Worm (Caenorhabditis elegans) whole organism, L2 larva: Measurements from ENCODE around the gene fbxa-176.

Source experiments
- egl-27 ChIP-seq: sonication (generic microtip); optimal IDR thresholded peaks from 3 replicates; lab custom pipeline; 2017; ENCODE audit warnings: missing biosample characterization, missing genetic modification reagents, missing genetic modification characterization
- elt-1 ChIP-seq: fragments of 150-350 bp; optimal IDR thresholded peaks from 2 replicates; lab custom pipeline; 2014; ENCODE audit warnings: missing biosample characterization, missing genetic modification characterization
- elt-3 ChIP-seq: sonication (generic microtip); optimal IDR thresholded peaks from 2 replicates; lab custom pipeline; 2017; ENCODE audit warnings: missing biosample characterization, missing genetic modification characterization
- lin-39 ChIP-seq: fragments of 150-350 bp; optimal IDR thresholded peaks from 2 replicates; lab custom pipeline; 2014; ENCODE audit warnings: missing biosample characterization, missing genetic modification reagents, missing genetic modification characterization
- lsy-2 ChIP-seq, 2 experiments: fragments of 150-350 bp in 1 of 2; sonication (generic microtip) in 1 of 2; optimal IDR thresholded peaks; 2 replicates each; lab custom pipeline; 2014 to 2017; ENCODE audit warnings: missing biosample characterization in 2 of 2, missing genetic modification characterization in 2 of 2
- mab-5 ChIP-seq: fragments of 150-350 bp; optimal IDR thresholded peaks from 2 replicates; lab custom pipeline; 2014; ENCODE audit warnings: missing biosample characterization, missing genetic modification characterization
- mdl-1 ChIP-seq, 2 experiments: fragments of 150-350 bp in 1 of 2; sonication (generic microtip) in 1 of 2; optimal IDR thresholded peaks; 2 replicates each; lab custom pipeline; 2017; ENCODE audit warnings: missing biosample characterization in 2 of 2, missing genetic modification characterization in 2 of 2
- nhr-11 ChIP-seq: fragments of 150-350 bp; optimal IDR thresholded peaks from 2 replicates; lab custom pipeline; 2014; ENCODE audit warnings: missing biosample characterization, missing genetic modification characterization
- nhr-21 ChIP-seq: fragments of 150-350 bp; optimal IDR thresholded peaks from 2 replicates; lab custom pipeline; 2014; ENCODE audit warnings: missing biosample characterization, missing genetic modification characterization
- nhr-77 ChIP-seq: fragments of 150-350 bp; optimal IDR thresholded peaks from 2 replicates; lab custom pipeline; 2014; ENCODE audit warnings: missing biosample characterization, missing genetic modification characterization
- sma-9 ChIP-seq, 2 experiments: fragments of 150-350 bp in 1 of 2; sonication (generic microtip) in 1 of 2; optimal IDR thresholded peaks; 2 replicates each; lab custom pipeline; 2014 to 2016; ENCODE audit warnings: missing genetic modification characterization in 2 of 2, mild to moderate bottlenecking in 1 of 2, missing biosample characterization in 1 of 2, missing compliant biosample characterization in 1 of 2, missing genetic modification reagents in 1 of 2, moderate library complexity in 1 of 2
- unc-62 ChIP-seq: fragments of 150-350 bp; optimal IDR thresholded peaks from 2 replicates; lab custom pipeline; 2014; ENCODE audit warnings: missing biosample characterization, missing genetic modification reagents, missing genetic modification characterization
- ztf-11 ChIP-seq: sonication (generic microtip); optimal IDR thresholded peaks from 2 replicates; lab custom pipeline; 2017; ENCODE audit warnings: missing biosample characterization, missing genetic modification characterization

DNA sequence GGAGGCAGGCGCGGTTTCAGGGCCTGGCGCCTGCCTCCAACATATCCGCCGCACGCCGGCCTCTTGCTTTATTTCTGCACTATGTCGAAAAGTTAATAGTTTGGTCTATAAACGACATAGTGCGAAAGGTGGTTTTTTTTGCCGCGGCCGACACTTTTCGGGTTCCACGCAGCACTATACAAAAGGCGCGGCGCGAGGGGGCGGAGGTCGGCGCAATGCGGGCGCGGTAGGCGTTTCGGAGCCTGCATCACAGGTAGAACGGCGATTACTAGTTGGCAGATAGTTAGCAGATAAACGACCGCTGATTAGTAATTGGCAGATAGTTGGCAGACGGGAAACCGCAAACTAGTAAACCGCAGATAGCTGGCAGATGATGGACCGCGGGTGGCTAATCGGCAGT, 36.7 kb upstream of the fbxa-176 start:
- no peak for TF ChIP-seq lsy-2 (tag; optimal IDR thresholded peaks at IDR 0.05; lab: Kevin White, UChicago)
- no peak for TF ChIP-seq nhr-21 (tag; lab: Kevin White, UChicago)
- TF ChIP-seq mab-5 (tag; lab: Kevin White, UChicago), result no peak
- no peak for TF ChIP-seq nhr-77 (tag; lab: Kevin White, UChicago)
- TF ChIP-seq nhr-11, result no peak
- no peak for TF ChIP-seq elt-1 (tag; lab: Kevin White, UChicago)
- TF ChIP-seq elt-3 (tag; lab: Kevin White, UChicago), result no peak
- no peak for TF ChIP-seq mdl-1 (tag; optimal IDR thresholded peaks at IDR 0.05; lab: Kevin White, UChicago)
- TF ChIP-seq sma-9 (GFP tag; optimal IDR thresholded peaks at IDR 0.05; lab: Kevin White, UChicago), result no peak
- no peak for TF ChIP-seq sma-9 (tag; optimal IDR thresholded peaks at IDR 0.05; lab: Kevin White, UChicago)
- TF ChIP-seq unc-62, result no peak
- TF ChIP-seq lin-39 (tag; lab: Kevin White, UChicago), result no peak
- TF ChIP-seq ztf-11 (tag; lab: Kevin White, UChicago), result no peak
- no peak for TF ChIP-seq egl-27
